Fruit fly (Drosophila melanogaster): ENCODE measurements around the gene Vha68-2.

Vha68-2 gene

DNA sequence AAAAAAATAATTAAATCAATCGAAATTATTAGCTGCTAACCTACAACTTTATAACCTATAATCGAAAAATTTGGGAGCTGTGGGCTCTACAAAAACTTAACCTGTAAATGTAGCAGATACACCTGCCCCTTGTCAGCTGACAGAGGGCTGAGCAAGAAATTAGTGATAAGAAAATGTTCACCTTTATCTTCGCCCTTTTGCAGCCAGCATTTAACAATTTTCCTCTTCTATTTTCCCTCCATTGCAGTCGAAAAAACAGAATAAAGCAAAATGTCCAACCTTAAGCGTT is 1.2 kb downstream of the Vha68-2 start:
- TF ChIP-seq CG8319 (GFP tag; optimal IDR thresholded peaks at IDR 0.05) (no peak), CG16779 (tag; optimal IDR thresholded peaks at IDR 0.05) (no peak), Eip93F (GFP tag; optimal IDR thresholded peaks at IDR 0.05) (no peak), net (GFP tag; optimal IDR thresholded peaks at IDR 0.05) (no peak), CG10631 (GFP tag; optimal IDR thresholded peaks at IDR 0.05) (no peak), Hr39 (GFP tag; optimal IDR thresholded peaks at IDR 0.05) (no peak), CG6276 (GFP tag; optimal IDR thresholded peaks at IDR 0.05) (no peak), OdsH (GFP tag; optimal IDR thresholded peaks at IDR 0.05) (no peak), CG3919 (GFP tag; optimal IDR thresholded peaks at IDR 0.05) (no peak)

DNA sequence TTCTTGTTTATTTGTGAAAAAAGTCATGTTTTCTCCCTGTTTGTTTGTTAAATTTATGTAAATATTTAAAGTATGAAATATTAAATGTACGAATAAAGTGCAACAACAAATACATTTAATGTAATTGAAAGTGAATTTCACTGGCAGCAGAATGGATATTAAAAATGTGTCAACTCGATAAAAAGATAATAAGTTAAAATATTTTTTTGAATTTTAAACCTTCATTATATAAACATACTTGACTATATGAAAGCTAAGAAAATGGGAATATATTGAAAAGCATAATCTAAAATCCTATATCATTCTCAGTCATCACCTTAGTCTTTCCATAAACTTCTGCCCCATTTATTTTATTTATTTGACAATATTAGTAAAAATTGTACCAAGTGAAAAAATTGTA is 4.4 kb downstream of the Vha68-2 start, which contains the start of gene Vha68-3:
Gene Vha68-3, plus strand, starts transcription at position 301 of the 400 bp plus-strand sequence.
- TF ChIP-seq Blimp-1 (GFP tag; optimal IDR thresholded peaks at IDR 0.05) (no peak), Met (GFP tag; optimal IDR thresholded peaks at IDR 0.05) (no peak)

DNA sequence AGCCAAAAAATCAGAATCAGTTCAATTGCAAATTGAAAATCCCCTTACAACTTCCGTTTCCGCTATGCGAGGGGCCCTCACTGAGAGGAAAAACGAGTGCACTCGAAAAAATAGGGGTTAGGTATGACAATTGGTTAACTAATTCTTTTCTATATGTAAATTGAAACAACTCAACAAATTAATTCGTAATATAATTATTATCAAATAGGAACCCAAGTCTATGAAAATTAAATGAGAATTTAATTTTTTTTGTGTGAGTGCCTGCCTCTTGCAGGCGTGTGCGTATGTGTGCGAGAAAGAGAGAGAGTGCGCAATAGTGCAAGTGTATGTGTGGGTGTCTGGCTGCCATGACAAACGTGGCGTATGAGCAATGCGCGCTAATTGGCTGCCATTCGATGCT is 8.0 kb downstream of the Vha68-2 start:
- TF ChIP-seq Lpt (GFP tag; optimal IDR thresholded peaks at IDR 0.05): no peak
- peak; percentile 55; the same call in 2 of the 3 replicates for TF ChIP-seq CG6163 (GFP tag; IDR thresholded peaks at IDR 0.05)
- TF ChIP-seq pdm3 (GFP tag; optimal IDR thresholded peaks at IDR 0.05): peak; percentile 9
- peak; percentile 10 for TF ChIP-seq Sox14 (GFP tag; optimal IDR thresholded peaks at IDR 0.05)
- peak; percentile 14 for TF ChIP-seq Smox (GFP tag; optimal IDR thresholded peaks at IDR 0.05)
- TF ChIP-seq OdsH (GFP tag; optimal IDR thresholded peaks at IDR 0.05): peak; percentile 10
- peak; percentile 3 for TF ChIP-seq CG8632 (GFP tag; optimal IDR thresholded peaks at IDR 0.05)
- TF ChIP-seq achi (GFP tag; optimal IDR thresholded peaks at IDR 0.05): peak; percentile 18
- TF ChIP-seq fd85E (GFP tag; optimal IDR thresholded peaks at IDR 0.05): no peak
- no peak for TF ChIP-seq Met (GFP tag; optimal IDR thresholded peaks at IDR 0.05)
- TF ChIP-seq CG32006 (GFP tag; optimal IDR thresholded peaks at IDR 0.05): peak; percentile 34
- TF ChIP-seq CG8319 (GFP tag; optimal IDR thresholded peaks at IDR 0.05): no peak
- TF ChIP-seq Sox102F (GFP tag; optimal IDR thresholded peaks at IDR 0.05): peak; percentile 30
- TF ChIP-seq Eip75B (GFP tag; optimal IDR thresholded peaks at IDR 0.05): peak; percentile 41
- TF ChIP-seq CG8119 (GFP tag; IDR thresholded peaks at IDR 0.05): 0 out of 3 replicates have a peak, but pooled peaks have one; percentile 36
- TF ChIP-seq lz (GFP tag; optimal IDR thresholded peaks at IDR 0.05): peak; percentile 1
- peak; percentile 12 for TF ChIP-seq fd59A (GFP tag; optimal IDR thresholded peaks at IDR 0.05)
- peak; percentile 24 for TF ChIP-seq esn (GFP tag; optimal IDR thresholded peaks at IDR 0.05)
- TF ChIP-seq acj6 (GFP tag; optimal IDR thresholded peaks at IDR 0.05): peak; percentile 25
- TF ChIP-seq Gug (GFP tag; IDR thresholded peaks at IDR 0.05): no peak
- TF ChIP-seq svp (GFP tag): peak; percentile 48

DNA sequence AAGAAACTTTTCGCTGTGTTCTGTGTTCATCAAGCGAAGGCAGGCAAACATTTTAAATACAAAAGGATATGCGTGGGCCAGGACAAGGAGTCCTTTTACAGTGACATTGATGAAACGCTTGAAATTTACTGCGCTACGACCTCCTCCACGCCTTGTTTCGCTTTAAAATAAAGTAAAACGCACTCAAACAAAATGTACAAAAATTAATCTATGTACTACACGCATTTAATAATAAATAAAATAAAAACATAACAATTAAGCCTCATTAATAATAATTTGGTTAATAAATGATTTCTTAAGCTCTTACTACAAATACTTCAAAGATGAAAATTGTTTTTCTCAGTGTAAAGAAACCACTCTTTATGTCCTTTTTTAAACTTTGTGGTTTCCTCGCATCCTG is 10.9 kb downstream of the Vha68-2 start:
- TF ChIP-seq CG6276 (GFP tag; optimal IDR thresholded peaks at IDR 0.05) (no peak), Gug (GFP tag; IDR thresholded peaks at IDR 0.05) (no peak), fd85E (GFP tag; optimal IDR thresholded peaks at IDR 0.05) (no peak), CG32006 (GFP tag; optimal IDR thresholded peaks at IDR 0.05) (no peak), topi (GFP tag; optimal IDR thresholded peaks at IDR 0.05) (no peak), dsx (GFP tag; optimal IDR thresholded peaks at IDR 0.05; ENCODE audit: poor library complexity, severe bottlenecking) (no peak), CG6163 (GFP tag; IDR thresholded peaks at IDR 0.05) (no peak), Ets21C (GFP tag; optimal IDR thresholded peaks at IDR 0.05) (no peak), Eip75B (GFP tag; optimal IDR thresholded peaks at IDR 0.05) (no peak), CG1621 (tag; optimal IDR thresholded peaks at IDR 0.05) (no peak), svp (GFP tag) (no peak), Sox15 (GFP tag; optimal IDR thresholded peaks at IDR 0.05) (no peak), Sox14 (GFP tag; optimal IDR thresholded peaks at IDR 0.05) (no peak)

DNA sequence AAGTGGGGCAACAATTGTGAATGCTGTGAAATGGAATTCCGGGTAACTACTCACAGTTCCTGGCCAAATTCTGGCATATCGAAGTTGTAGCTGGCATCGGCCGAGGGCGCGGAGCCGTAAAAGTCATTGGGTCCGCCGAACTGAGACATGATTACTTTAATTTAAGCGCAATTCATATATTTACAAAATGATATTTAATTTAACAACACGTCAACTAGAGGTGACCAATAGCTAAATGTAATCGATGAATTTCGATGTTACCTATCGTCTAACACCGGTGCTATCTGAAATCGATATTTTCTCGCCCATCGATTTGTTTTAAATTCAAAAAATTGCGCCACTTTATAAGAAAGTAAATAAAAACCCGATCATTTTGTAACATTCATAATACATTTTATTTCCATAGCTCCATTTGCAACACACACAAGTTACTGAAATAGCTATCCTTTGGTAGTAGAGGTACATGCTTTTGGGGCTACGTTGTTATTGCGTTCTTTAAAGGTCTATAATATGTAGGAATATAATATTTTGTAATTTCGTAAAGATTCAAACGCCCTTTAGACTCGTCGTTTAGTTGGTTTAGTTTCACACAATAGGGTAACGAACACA is 26.4 kb downstream of the Vha68-2 start, which contains the start of gene Yip1d1:
Gene Yip1d1, minus strand, starts transcription at position 243 of the 609 bp plus-strand sequence.
- TF ChIP-seq Eip78C (GFP tag) (peak; percentile 53), esn (GFP tag; optimal IDR thresholded peaks at IDR 0.05) (peak; percentile 16), CG8119 (GFP tag; IDR thresholded peaks at IDR 0.05) (no peak)

All from whole organism, prepupa.